Worm (Caenorhabditis elegans) whole organism, young adult: ENCODE measurements around the gene K07C5.2.

Experiments
- B0035.1 ChIP-seq: sonication (generic microtip); optimal IDR thresholded peaks from 2 replicates; lab custom pipeline; 2016; ENCODE audit warnings: missing genetic modification characterization, mild to moderate bottlenecking, missing compliant biosample characterization, missing genotype, missing genetic modification reagents
- C06A6.2 ChIP-seq: fragments of 200-800 bp; sonication (Bioruptor generic); conservative IDR thresholded peaks from 2 replicates; pipeline ENCODE4 v1.3.6; 2022; ENCODE audit warnings: missing genetic modification characterization, missing compliant biosample characterization
- F10E7.11 ChIP-seq: sonication (generic microtip); optimal IDR thresholded peaks from 2 replicates; lab custom pipeline; 2017; ENCODE audit warnings: mild to moderate bottlenecking, missing genetic modification characterization, moderate library complexity, missing compliant biosample characterization
- F22D6.2 ChIP-seq: sonication (generic microtip); optimal IDR thresholded peaks from 2 replicates; lab custom pipeline; 2016; ENCODE audit warnings: mild to moderate bottlenecking, missing genetic modification characterization, missing compliant biosample characterization
- F23B12.7 ChIP-seq: sonication (generic microtip); optimal IDR thresholded peaks from 2 replicates; lab custom pipeline; 2017; ENCODE audit warnings: missing genetic modification characterization, mild to moderate bottlenecking, missing compliant biosample characterization, antibody characterized with exemption, moderate library complexity; ENCODE audit not compliant: insufficient read depth
- F37B4.10 ChIP-seq: fragments of 200-800 bp; sonication (Bioruptor generic); IDR thresholded peaks from 2 replicates; pipeline ENCODE4 v1.3.6; 2022; ENCODE audit warnings: missing genetic modification characterization, missing compliant biosample characterization
- F49E8.2 ChIP-seq: sonication (generic microtip); optimal IDR thresholded peaks from 3 replicates; lab custom pipeline; 2017; ENCODE audit warnings: missing genetic modification characterization, mild to moderate bottlenecking, missing compliant biosample characterization, antibody characterized with exemption, moderate library complexity; ENCODE audit not compliant: insufficient read depth
- F57A8.1 ChIP-seq: fragments of 200-800 bp; sonication (Bioruptor generic); optimal IDR thresholded peaks from 2 replicates; lab custom pipeline; 2018; ENCODE audit warnings: mild to moderate bottlenecking, missing genetic modification characterization, moderate library complexity, missing compliant biosample characterization
- K11D2.4 ChIP-seq: fragments of 200-800 bp; sonication (Bioruptor generic); IDR thresholded peaks from 2 replicates; pipeline ENCODE4 v1.3.6; 2022; ENCODE audit warnings: missing genetic modification reagents, missing genetic modification characterization, missing compliant biosample characterization
- K12H6.12 ChIP-seq: fragments of 200-800 bp; sonication (Bioruptor generic); optimal IDR thresholded peaks from 2 replicates; lab custom pipeline; 2018; ENCODE audit warnings: mild to moderate bottlenecking, missing genetic modification characterization, missing compliant biosample characterization
- T07F8.4 ChIP-seq: sonication (generic microtip); optimal IDR thresholded peaks from 2 replicates; lab custom pipeline; 2016; ENCODE audit warnings: mild to moderate bottlenecking, missing genetic modification characterization, moderate library complexity, missing compliant biosample characterization
- Y56A3A.18 ChIP-seq: fragments of 200-800 bp; sonication (Bioruptor generic); IDR thresholded peaks from 2 replicates; pipeline ENCODE4 v1.3.6; 2022; ENCODE audit warnings: missing genetic modification reagents, missing genetic modification characterization, missing compliant biosample characterization
- Y95B8A.8 ChIP-seq: fragments of 200-800 bp; sonication (Bioruptor generic); IDR thresholded peaks from 2 replicates; pipeline ENCODE4 v1.3.6; 2022; ENCODE audit warnings: missing genetic modification reagents, missing genetic modification characterization, missing compliant biosample characterization
- cebp-1 ChIP-seq, 2 experiments: fragments of 200-800 bp in 1 of 2; sonication (Bioruptor generic) in 1 of 2; sonication (generic microtip) in 1 of 2; IDR thresholded peaks in 1 of 2; optimal IDR thresholded peaks in 1 of 2; 2 replicates each; pipeline versions ENCODE4 v1.3.6 to Lab custom; 2017 to 2022; ENCODE audit warnings: missing compliant biosample characterization in 2 of 2, missing genetic modification characterization in 2 of 2, mild to moderate bottlenecking in 1 of 2, missing genetic modification reagents in 1 of 2, moderate library complexity in 1 of 2
- ceh-27 ChIP-seq: fragments of 200-800 bp; sonication (Bioruptor generic); optimal IDR thresholded peaks from 2 replicates; lab custom pipeline; 2018; ENCODE audit warnings: mild to moderate bottlenecking, missing genetic modification characterization, moderate library complexity, missing compliant biosample characterization
- ceh-58 ChIP-seq: fragments of 200-800 bp; sonication (Bioruptor generic); IDR thresholded peaks from 2 replicates; pipeline ENCODE4 v1.3.6; 2022; ENCODE audit warnings: missing genetic modification characterization, missing compliant biosample characterization
- die-1 ChIP-seq: sonication (generic microtip); optimal IDR thresholded peaks from 2 replicates; lab custom pipeline; 2016; ENCODE audit warnings: missing genotype, mild to moderate bottlenecking, missing genetic modification characterization, missing compliant biosample characterization
- dpff-1 ChIP-seq: sonication (generic microtip); optimal IDR thresholded peaks from 2 replicates; lab custom pipeline; 2017; ENCODE audit warnings: mild to moderate bottlenecking, missing genetic modification characterization, missing compliant biosample characterization
- efl-1 ChIP-seq: fragments of 150-350 bp; optimal IDR thresholded peaks from 2 replicates; lab custom pipeline; 2014; ENCODE audit warnings: missing biosample characterization, missing genetic modification reagents, missing genetic modification characterization
- ets-4 ChIP-seq: fragments of 200-800 bp; sonication (Bioruptor generic); optimal IDR thresholded peaks from 2 replicates; lab custom pipeline; 2018; ENCODE audit warnings: mild to moderate bottlenecking, missing genetic modification characterization, missing compliant biosample characterization
- fkh-3 ChIP-seq: sonication (generic microtip); optimal IDR thresholded peaks from 2 replicates; lab custom pipeline; 2016; ENCODE audit warnings: mild to moderate bottlenecking, missing genetic modification characterization, missing compliant biosample characterization
- him-1 ChIP-seq: sonication (generic microtip); optimal IDR thresholded peaks from 2 replicates; lab custom pipeline; 2016; ENCODE audit warnings: missing genotype, missing genetic modification reagents, missing genetic modification characterization, missing compliant biosample characterization
- hlh-12 ChIP-seq: sonication (generic microtip); optimal IDR thresholded peaks from 2 replicates; lab custom pipeline; 2016; ENCODE audit warnings: missing genetic modification characterization, missing compliant biosample characterization
- lin-26 ChIP-seq: fragments of 200-800 bp; sonication (Bioruptor generic); IDR thresholded peaks from 2 replicates; pipeline ENCODE4 v1.3.6; 2022; ENCODE audit warnings: missing genetic modification reagents, missing genetic modification characterization, missing compliant biosample characterization
- lin-35 ChIP-seq, 3 experiments: fragments of 150-350 bp in 2 of 3; sonication (generic microtip) in 1 of 3; optimal IDR thresholded peaks; 2 replicates each; lab custom pipeline; 2014 to 2018; ENCODE audit warnings: missing biosample characterization in 3 of 3, missing genetic modification characterization in 3 of 3, missing genetic modification reagents in 3 of 3
- lir-1 ChIP-seq: fragments of 200-800 bp; sonication (Bioruptor generic); conservative IDR thresholded peaks from 2 replicates; pipeline ENCODE4 v1.3.6; 2022; ENCODE audit warnings: missing genetic modification reagents, missing genetic modification characterization, missing compliant biosample characterization
- lsy-27 ChIP-seq: sonication (generic microtip); optimal IDR thresholded peaks from 2 replicates; lab custom pipeline; 2017; ENCODE audit warnings: missing genetic modification characterization, mild to moderate bottlenecking, missing compliant biosample characterization, antibody characterized with exemption, missing genotype, borderline replicate concordance; ENCODE audit not compliant: insufficient read depth
- madf-3 ChIP-seq: fragments of 200-800 bp; sonication (Bioruptor generic); IDR thresholded peaks from 2 replicates; pipeline ENCODE4 v1.3.6; 2022; ENCODE audit warnings: missing genetic modification reagents, missing genetic modification characterization, missing compliant biosample characterization
- mel-28 ChIP-seq: sonication (generic microtip); optimal IDR thresholded peaks from 2 replicates; lab custom pipeline; 2016; ENCODE audit warnings: borderline replicate concordance, mild to moderate bottlenecking, missing genetic modification characterization, missing compliant biosample characterization
- mes-4 ChIP-seq: sonication (generic microtip); optimal IDR thresholded peaks from 2 replicates; lab custom pipeline; 2016; ENCODE audit warnings: missing genotype, missing genetic modification characterization, missing compliant biosample characterization
- mxl-1 ChIP-seq: sonication (generic microtip); optimal IDR thresholded peaks from 2 replicates; lab custom pipeline; 2016; ENCODE audit warnings: missing genetic modification characterization, missing compliant biosample characterization
- nfya-1 ChIP-seq: sonication (generic microtip); optimal IDR thresholded peaks from 2 replicates; lab custom pipeline; 2017; ENCODE audit warnings: antibody characterized with exemption, missing compliant biosample characterization, missing genetic modification characterization, borderline replicate concordance; ENCODE audit not compliant: insufficient read depth
- nfya-2 ChIP-seq: fragments of 200-800 bp; sonication (Bioruptor generic); IDR thresholded peaks from 2 replicates; pipeline ENCODE4 v1.3.6; 2022; ENCODE audit warnings: missing genetic modification reagents, missing genetic modification characterization, missing compliant biosample characterization
- repo-1 ChIP-seq: sonication (generic microtip); optimal IDR thresholded peaks from 2 replicates; lab custom pipeline; 2017; ENCODE audit warnings: mild to moderate bottlenecking, missing genetic modification characterization, missing compliant biosample characterization
- sea-2 ChIP-seq: fragments of 200-800 bp; sonication (Bioruptor generic); IDR thresholded peaks from 2 replicates; pipeline ENCODE4 v1.3.6; 2022; ENCODE audit warnings: missing genetic modification characterization, missing compliant biosample characterization
- snpc-4 ChIP-seq, 5 experiments: fragments of 150-350 bp in 1 of 5; sonication (generic microtip) in 4 of 5; optimal IDR thresholded peaks; 2 replicates each; lab custom pipeline; 2014 to 2018; ENCODE audit warnings: missing genetic modification characterization in 5 of 5, missing biosample characterization in 3 of 5, antibody characterized with exemption in 2 of 5, mild to moderate bottlenecking in 2 of 5, missing compliant biosample characterization in 2 of 5, missing genotype in 2 of 5, moderate library complexity in 2 of 5, missing genetic modification reagents in 1 of 5
- somi-1 ChIP-seq: fragments of 200-800 bp; sonication (Bioruptor generic); optimal IDR thresholded peaks from 2 replicates; lab custom pipeline; 2018; ENCODE audit warnings: mild to moderate bottlenecking, missing genetic modification characterization, missing compliant biosample characterization
- tbp1 ChIP-seq: fragments of 200-800 bp; sonication (Bioruptor generic); optimal IDR thresholded peaks from 2 replicates; lab custom pipeline; 2018; ENCODE audit warnings: mild to moderate bottlenecking, missing genetic modification characterization, missing compliant biosample characterization
- tbx-9 ChIP-seq: sonication (generic microtip); optimal IDR thresholded peaks from 2 replicates; lab custom pipeline; 2016; ENCODE audit warnings: borderline replicate concordance, missing genetic modification characterization, inconsistent platforms, missing compliant biosample characterization
- zfh-2 ChIP-seq: fragments of 200-800 bp; sonication (Bioruptor generic); conservative IDR thresholded peaks from 2 replicates; pipeline ENCODE4 v1.3.6; 2022; ENCODE audit warnings: missing genetic modification reagents, missing genetic modification characterization, missing compliant biosample characterization
- zim-3 ChIP-seq: sonication (generic microtip); optimal IDR thresholded peaks from 2 replicates; lab custom pipeline; 2017; ENCODE audit warnings: mild to moderate bottlenecking, missing genetic modification characterization, moderate library complexity, missing compliant biosample characterization
- ztf-18 ChIP-seq: sonication (generic microtip); optimal IDR thresholded peaks from 2 replicates; lab custom pipeline; 2016; ENCODE audit warnings: missing genotype, mild to moderate bottlenecking, missing genetic modification characterization, missing compliant biosample characterization
- ztf-22 ChIP-seq: fragments of 200-800 bp; sonication (Bioruptor generic); optimal IDR thresholded peaks from 2 replicates; lab custom pipeline; 2018; ENCODE audit warnings: mild to moderate bottlenecking, missing genetic modification characterization, moderate library complexity, missing compliant biosample characterization
- ztf-26 ChIP-seq: sonication (generic microtip); optimal IDR thresholded peaks from 2 replicates; lab custom pipeline; 2017; ENCODE audit warnings: missing genetic modification characterization, missing compliant biosample characterization
- ztf-28 ChIP-seq: fragments of 200-800 bp; sonication (Bioruptor generic); IDR thresholded peaks from 2 replicates; pipeline ENCODE4 v1.3.6; 2022; ENCODE audit warnings: missing genetic modification reagents, missing genetic modification characterization, missing compliant biosample characterization
- ztf-3 ChIP-seq: fragments of 200-800 bp; sonication (Bioruptor generic); optimal IDR thresholded peaks from 2 replicates; lab custom pipeline; 2018; ENCODE audit warnings: mild to moderate bottlenecking, missing genetic modification characterization, missing compliant biosample characterization

K07C5.2 gene

ce11 chrV:10361830-10362397, 22.6 kb downstream of the K07C5.2 start, which contains the start of gene cash-1 (continued):
- TF ChIP-seq ceh-27 (GFP tag; lab: Kevin White, UChicago) (peak; percentile 50), F22D6.2 (tag; lab: Kevin White, UChicago) (no peak), efl-1 (GFP tag; lab: Kevin White, UChicago) (peak; percentile 75), mxl-1 (tag; lab: Kevin White, UChicago) (no peak), lin-35 (GFP tag; optimal IDR thresholded peaks at IDR 0.05; lab: Kevin White, UChicago) (peak in 1 of 3 experiments; percentile 42), F23B12.7 (tag; lab: Kevin White, UChicago) (no peak), die-1 (tag; lab: Kevin White, UChicago) (no peak), nfya-2 (GFP tag; lab: Robert Waterston, UW) (no peak), ztf-3 (GFP tag; lab: Kevin White, UChicago) (no peak), ztf-18 (tag; lab: Kevin White, UChicago) (peak; percentile 51), cebp-1 (GFP tag; IDR thresholded peaks at IDR 0.05; lab: Robert Waterston, UW) (peak; percentile 45; the same call in 1 of the 2 replicates), cebp-1 (tag; optimal IDR thresholded peaks at IDR 0.05; lab: Kevin White, UChicago) (peak; percentile 58), snpc-4 (GFP tag; optimal IDR thresholded peaks at IDR 0.05; lab: Kevin White, UChicago) (no peak), snpc-4 (tag; optimal IDR thresholded peaks at IDR 0.05; lab: Kevin White, UChicago) (peak in 3 of 4 experiments; percentile 43 to 64 (median 52)), sea-2 (no peak), Y56A3A.18 (no peak), dpff-1 (tag; lab: Kevin White, UChicago) (no peak), F10E7.11 (tag; lab: Kevin White, UChicago) (no peak), K12H6.12 (peak; percentile 36), ztf-26 (no peak), nfya-1 (tag; lab: Kevin White, UChicago) (no peak), mel-28 (tag; lab: Kevin White, UChicago) (no peak), F57A8.1 (GFP tag; lab: Kevin White, UChicago) (no peak), C06A6.2 (GFP tag; lab: Robert Waterston, UW) (no peak), F37B4.10 (no peak), ceh-58 (GFP tag; lab: Robert Waterston, UW) (no peak), ztf-28 (GFP tag; lab: Robert Waterston, UW) (no peak), lir-1 (GFP tag; lab: Robert Waterston, UW) (no peak), ztf-22 (no peak), B0035.1 (tag; lab: Kevin White, UChicago) (no peak), somi-1 (GFP tag; lab: Kevin White, UChicago) (no peak), him-1 (tag; lab: Kevin White, UChicago) (no peak), Y95B8A.8 (peak; percentile 56; the same call in 1 of the 2 replicates), zim-3 (tag; lab: Kevin White, UChicago) (no peak), tbp1 (GFP tag; lab: Kevin White, UChicago) (peak; percentile 53), repo-1 (tag; lab: Kevin White, UChicago) (no peak), T07F8.4 (tag; lab: Kevin White, UChicago) (no peak), tbx-9 (tag; lab: Kevin White, UChicago) (no peak), zfh-2 (GFP tag; lab: Robert Waterston, UW) (no peak), ets-4 (GFP tag; lab: Kevin White, UChicago) (no peak), lsy-27 (tag; lab: Kevin White, UChicago) (peak; percentile 61), hlh-12 (no peak), K11D2.4 (GFP tag; lab: Robert Waterston, UW) (no peak), fkh-3 (tag; lab: Kevin White, UChicago) (no peak), mes-4 (no peak), F49E8.2 (tag; lab: Kevin White, UChicago) (peak; percentile 51), madf-3 (GFP tag; lab: Robert Waterston, UW) (peak; percentile 99), lin-26 (peak; percentile 54)
